Fruit fly (Drosophila melanogaster) whole organism, embryonic: ENCODE results near the gene Inx3.

ENCODE experiments used
- Adf1 ChIP-seq: fragments of 200-800 bp; sonication (Bioruptor generic); IDR thresholded peaks from 2 replicates; pipeline ENCODE4 v1.3.6; 2022; ENCODE audit warnings: missing biosample characterization, missing genetic modification characterization
- CG10321 ChIP-seq: fragments of 200-800 bp; sonication (Bioruptor generic); IDR thresholded peaks from 2 replicates; pipeline ENCODE4 v1.3.6; 2022; ENCODE audit warnings: missing biosample characterization, missing genetic modification characterization
- CG10431 ChIP-seq: fragments of 200-800 bp; sonication (Bioruptor generic); optimal IDR thresholded peaks from 3 replicates; lab custom pipeline; 2018; ENCODE audit warnings: missing biosample characterization, mild to moderate bottlenecking, missing genetic modification characterization
- CG11398 ChIP-seq: fragments of 200-800 bp; sonication (Bioruptor generic); optimal IDR thresholded peaks from 2 replicates; lab custom pipeline; 2016; ENCODE audit warnings: missing biosample characterization, missing genetic modification characterization
- CG11723 ChIP-seq: fragments of 200-800 bp; sonication (Bioruptor generic); optimal IDR thresholded peaks from 2 replicates; lab custom pipeline; 2017; ENCODE audit warnings: missing biosample characterization, mild to moderate bottlenecking, missing genetic modification characterization
- CG12104 ChIP-seq: fragments of 200-800 bp; sonication (Bioruptor generic); optimal IDR thresholded peaks from 3 replicates; lab custom pipeline; 2016; ENCODE audit warnings: missing biosample characterization, missing genetic modification characterization
- CG13624 ChIP-seq: fragments of 200-800 bp; sonication (Bioruptor generic); optimal IDR thresholded peaks from 2 replicates; lab custom pipeline; 2016; ENCODE audit warnings: missing biosample characterization, missing genetic modification characterization
- CG2199 ChIP-seq: fragments of 200-800 bp; sonication (Bioruptor generic); IDR thresholded peaks from 3 replicates; pipeline ENCODE4 v1.3.6; 2022; ENCODE audit warnings: missing biosample characterization, missing genetic modification characterization
- CG30020 ChIP-seq: fragments of 200-800 bp; optimal IDR thresholded peaks from 2 replicates; lab custom pipeline; 2019; ENCODE audit warnings: missing biosample characterization, mild to moderate bottlenecking, missing genetic modification characterization, moderate library complexity
- CG33557 ChIP-seq: fragments of 200-800 bp; sonication (Bioruptor generic); optimal IDR thresholded peaks from 2 replicates; lab custom pipeline; 2019; ENCODE audit warnings: missing biosample characterization, mild to moderate bottlenecking, missing genetic modification characterization, moderate library complexity
- CG34224 ChIP-seq: fragments of 200-800 bp; sonication (Bioruptor generic); IDR thresholded peaks from 3 replicates; pipeline ENCODE4 v1.3.6; 2022; ENCODE audit warnings: missing biosample characterization, missing genetic modification characterization; ENCODE audit not compliant: partially characterized antibody
- CG4282 ChIP-seq: fragments of 200-800 bp; sonication (Bioruptor generic); optimal IDR thresholded peaks from 2 replicates; lab custom pipeline; 2016; ENCODE audit warnings: missing biosample characterization, missing genetic modification characterization
- CG4360 ChIP-seq: fragments of 200-800 bp; sonication (Bioruptor generic); IDR thresholded peaks from 2 replicates; pipeline ENCODE4 v1.3.6; 2022; ENCODE audit warnings: missing biosample characterization, missing genetic modification characterization
- CG6813 ChIP-seq: fragments of 200-800 bp; sonication (Bioruptor generic); optimal IDR thresholded peaks from 2 replicates; lab custom pipeline; 2017; ENCODE audit warnings: missing biosample characterization, missing genetic modification characterization, mild to moderate bottlenecking, moderate library complexity, missing genetic modification reagents
- CG7963 ChIP-seq: fragments of 200-800 bp; sonication (Bioruptor generic); IDR thresholded peaks from 3 replicates; pipeline ENCODE4 v1.3.6; 2022; ENCODE audit warnings: missing biosample characterization, missing genetic modification characterization; ENCODE audit not compliant: partially characterized antibody
- CG8359 ChIP-seq: fragments of 200-800 bp; sonication (Bioruptor generic); optimal IDR thresholded peaks from 2 replicates; lab custom pipeline; 2017; ENCODE audit warnings: missing biosample characterization, mild to moderate bottlenecking, missing genetic modification characterization, borderline replicate concordance
- CG8924 ChIP-seq: fragments of 200-800 bp; optimal IDR thresholded peaks from 3 replicates; lab custom pipeline; 2019; ENCODE audit warnings: missing biosample characterization, mild to moderate bottlenecking, missing genetic modification characterization, moderate library complexity
- CG9876 ChIP-seq: fragments of 200-800 bp; sonication (Bioruptor generic); optimal IDR thresholded peaks from 2 replicates; lab custom pipeline; 2016; ENCODE audit warnings: missing biosample characterization, missing genetic modification characterization
- Dbx ChIP-seq: fragments of 200-800 bp; sonication (Bioruptor generic); IDR thresholded peaks from 3 replicates; pipeline ENCODE4 v1.3.6; 2022; ENCODE audit warnings: missing biosample characterization, missing genetic modification characterization
- Dfd ChIP-seq, 2 experiments: fragments of >200 bp; optimal IDR thresholded peaks; 2 replicates each; lab custom pipeline; 2017; ENCODE audit warnings: missing biosample characterization in 2 of 2, missing genetic modification characterization in 2 of 2
- Kr ChIP-seq: fragments of 200-800 bp; sonication (Bioruptor generic); optimal IDR thresholded peaks from 2 replicates; lab custom pipeline; 2017; ENCODE audit warnings: missing biosample characterization, mild to moderate bottlenecking, missing genetic modification characterization
- MESR4 ChIP-seq: fragments of 200-800 bp; sonication (Bioruptor generic); optimal IDR thresholded peaks from 2 replicates; lab custom pipeline; 2018; ENCODE audit warnings: missing biosample characterization, mild to moderate bottlenecking, missing genetic modification characterization, moderate library complexity
- Meics ChIP-seq: fragments of 200-800 bp; sonication (Bioruptor generic); optimal IDR thresholded peaks from 2 replicates; lab custom pipeline; 2017; ENCODE audit warnings: missing biosample characterization, mild to moderate bottlenecking, missing genetic modification characterization
- NFAT ChIP-seq: fragments of 200-800 bp; sonication (Bioruptor generic); IDR thresholded peaks from 2 replicates; pipeline ENCODE4 v1.3.6; 2022; ENCODE audit warnings: missing biosample characterization, missing genetic modification characterization
- Scr ChIP-seq: fragments of 200-800 bp; sonication (Bioruptor generic); IDR thresholded peaks from 2 replicates; pipeline ENCODE4 v1.3.6; 2022; ENCODE audit warnings: missing biosample characterization, missing genetic modification characterization; ENCODE audit not compliant: partially characterized antibody
- Sox100B ChIP-seq: fragments of 200-800 bp; sonication (Bioruptor generic); optimal IDR thresholded peaks from 3 replicates; lab custom pipeline; 2018; ENCODE audit warnings: missing biosample characterization, mild to moderate bottlenecking, missing genetic modification characterization
- Tbp ChIP-seq: fragments of >200 bp; optimal IDR thresholded peaks from 2 replicates; lab custom pipeline; 2018; ENCODE audit warnings: missing biosample characterization, missing genetic modification characterization
- YL-1 ChIP-seq: fragments of 200-800 bp; sonication (Bioruptor generic); optimal IDR thresholded peaks from 3 replicates; lab custom pipeline; 2017; ENCODE audit warnings: missing biosample characterization, mild to moderate bottlenecking, missing genetic modification characterization
- ab ChIP-seq: fragments of 200-800 bp; sonication (Bioruptor generic); optimal IDR thresholded peaks from 2 replicates; lab custom pipeline; 2016; ENCODE audit warnings: missing biosample characterization, missing genetic modification characterization
- ato ChIP-seq: fragments of 200-800 bp; sonication (Bioruptor generic); IDR thresholded peaks from 2 replicates; pipeline ENCODE4 v1.3.6; 2022; ENCODE audit warnings: missing biosample characterization, missing genetic modification characterization; ENCODE audit not compliant: partially characterized antibody
- bbx ChIP-seq: fragments of 200-800 bp; sonication (Bioruptor generic); IDR thresholded peaks from 2 replicates; pipeline ENCODE4 v1.3.6; 2022; ENCODE audit warnings: missing biosample characterization, missing genetic modification characterization; ENCODE audit not compliant: partially characterized antibody
- cas ChIP-seq: fragments of 200-800 bp; sonication (Bioruptor generic); IDR thresholded peaks from 2 replicates; pipeline ENCODE4 v1.3.6; 2022; ENCODE audit warnings: missing biosample characterization, missing genetic modification characterization
- cg ChIP-seq: fragments of 200-800 bp; sonication (Bioruptor generic); optimal IDR thresholded peaks from 3 replicates; lab custom pipeline; 2019; ENCODE audit warnings: missing biosample characterization, mild to moderate bottlenecking, missing genetic modification characterization, moderate library complexity
- chif ChIP-seq, 2 experiments: fragments of 200-800 bp; sonication (Bioruptor generic); optimal IDR thresholded peaks; 3 replicates each; lab custom pipeline; 2016; ENCODE audit warnings: missing biosample characterization in 2 of 2, missing genetic modification characterization in 2 of 2
- chn ChIP-seq: fragments of 200-800 bp; sonication (Bioruptor generic); optimal IDR thresholded peaks from 2 replicates; lab custom pipeline; 2016; ENCODE audit warnings: missing biosample characterization, missing genetic modification characterization
- croc ChIP-seq: fragments of 200-800 bp; sonication (Bioruptor generic); conservative IDR thresholded peaks from 3 replicates; pipeline ENCODE4 v1.3.6; 2022; ENCODE audit warnings: missing biosample characterization, missing genetic modification characterization
- dmrt11E ChIP-seq: fragments of 200-800 bp; sonication (Bioruptor generic); optimal IDR thresholded peaks from 3 replicates; lab custom pipeline; 2018; ENCODE audit warnings: missing biosample characterization, mild to moderate bottlenecking, missing genetic modification characterization, moderate library complexity
- eve ChIP-seq, 2 experiments: fragments of >200 bp; optimal IDR thresholded peaks; 2 replicates each; lab custom pipeline; 2017; ENCODE audit warnings: missing biosample characterization in 2 of 2, missing genetic modification characterization in 2 of 2
- eyg ChIP-seq: fragments of 200-800 bp; sonication (Bioruptor generic); optimal IDR thresholded peaks from 3 replicates; lab custom pipeline; 2016; ENCODE audit warnings: missing biosample characterization, missing genetic modification characterization
- inv ChIP-seq: fragments of 200-800 bp; sonication (Bioruptor generic); IDR thresholded peaks from 2 replicates; pipeline ENCODE4 v1.3.6; 2022; ENCODE audit warnings: missing biosample characterization, missing genetic modification characterization; ENCODE audit not compliant: partially characterized antibody
- jumu ChIP-seq: fragments of 200-800 bp; sonication (Bioruptor generic); optimal IDR thresholded peaks from 3 replicates; lab custom pipeline; 2016; ENCODE audit warnings: missing biosample characterization, missing genetic modification characterization
- kni ChIP-seq: fragments of 200-800 bp; sonication (Bioruptor generic); optimal IDR thresholded peaks from 3 replicates; lab custom pipeline; 2017; ENCODE audit warnings: mild to moderate bottlenecking, missing biosample characterization, missing genetic modification reagents, missing genetic modification characterization
- odd ChIP-seq: fragments of 200-800 bp; sonication (Bioruptor generic); optimal IDR thresholded peaks from 2 replicates; lab custom pipeline; 2017; ENCODE audit warnings: missing biosample characterization, mild to moderate bottlenecking, missing genetic modification characterization
- psq ChIP-seq: fragments of 200-800 bp; sonication (Bioruptor generic); optimal IDR thresholded peaks from 2 replicates; lab custom pipeline; 2017; ENCODE audit warnings: missing biosample characterization, missing genetic modification characterization
- pum ChIP-seq: fragments of 200-800 bp; sonication (Bioruptor generic); optimal IDR thresholded peaks from 2 replicates; lab custom pipeline; 2016; ENCODE audit warnings: missing biosample characterization, missing genetic modification characterization
- ro ChIP-seq: fragments of 200-800 bp; sonication (Bioruptor generic); IDR thresholded peaks from 2 replicates; pipeline ENCODE4 v1.3.6; 2022; ENCODE audit warnings: missing biosample characterization, missing genetic modification characterization
- sd ChIP-seq: fragments of 200-800 bp; sonication (Bioruptor generic); optimal IDR thresholded peaks from 3 replicates; lab custom pipeline; 2018; ENCODE audit warnings: missing biosample characterization, mild to moderate bottlenecking, missing genetic modification characterization, moderate library complexity
- sqz ChIP-seq: fragments of 200-800 bp; sonication (Bioruptor generic); optimal IDR thresholded peaks from 3 replicates; lab custom pipeline; 2018; ENCODE audit warnings: missing biosample characterization, mild to moderate bottlenecking, missing genetic modification characterization
- toy ChIP-seq: fragments of 200-800 bp; sonication (Bioruptor generic); IDR thresholded peaks from 2 replicates; pipeline ENCODE4 v1.3.6; 2022; ENCODE audit warnings: missing biosample characterization, missing genetic modification characterization
- yki ChIP-seq: fragments of >200 bp; optimal IDR thresholded peaks from 3 replicates; lab custom pipeline; 2018

Inx3 gene

dm6 chr3R:28831626-28832267 lies 27.6 kb downstream of the Inx3 start, which contains the start of gene WASp (continued):
- TF ChIP-seq dmrt11E (tag; lab: Kevin White, UChicago), result peak; percentile 51
- peak; percentile 89 for TF ChIP-seq YL-1 (GFP tag; lab: Kevin White, UChicago)
- no peak for TF ChIP-seq CG12104 (GFP tag; lab: Kevin White, UChicago)
- peak; percentile 71 for TF ChIP-seq jumu (GFP tag; lab: Kevin White, UChicago)
- TF ChIP-seq sd (tag; lab: Kevin White, UChicago), result no peak
- TF ChIP-seq CG33557 (GFP tag; lab: Kevin White, UChicago), result peak; percentile 46
- no peak for TF ChIP-seq cg (GFP tag; lab: Kevin White, UChicago)
- no peak for TF ChIP-seq Sox100B (GFP tag; lab: Kevin White, UChicago)
- no peak for TF ChIP-seq CG10431
- TF ChIP-seq CG11723 (GFP tag; lab: Kevin White, UChicago), result no peak
- TF ChIP-seq NFAT (GFP tag; lab: Robert Waterston, UW), result peak; percentile 62; the same call in 1 of the 2 replicates
- TF ChIP-seq kni (GFP tag; lab: Kevin White, UChicago), result no peak
- peak; percentile 75 for TF ChIP-seq chn (GFP tag; lab: Kevin White, UChicago)
- peak; percentile 49 for TF ChIP-seq CG8924 (tag; lab: Kevin White, UChicago)
- no peak for TF ChIP-seq CG4360 (GFP tag; lab: Robert Waterston, UW)
- TF ChIP-seq CG4282 (GFP tag; lab: Kevin White, UChicago), result peak; percentile 56
- TF ChIP-seq CG30020, result peak; percentile 93
- TF ChIP-seq cas (GFP tag; lab: Robert Waterston, UW), result peak; percentile 57; the same call in 1 of the 2 replicates
- peak; percentile 66 for TF ChIP-seq MESR4 (GFP tag; lab: Kevin White, UChicago)
- no peak for TF ChIP-seq odd
- peak; percentile 42; the same call in 1 of the 2 replicates for TF ChIP-seq ato (GFP tag; lab: Robert Waterston, UW)
- no peak for TF ChIP-seq sqz (GFP tag; lab: Kevin White, UChicago)
- peak; percentile 47 for TF ChIP-seq eyg (GFP tag; lab: Kevin White, UChicago)
- TF ChIP-seq CG13624 (GFP tag; lab: Kevin White, UChicago), result peak; percentile 85
- TF ChIP-seq Scr (GFP tag; lab: Robert Waterston, UW), result peak; percentile 64
- TF ChIP-seq CG8359, result peak; percentile 30
- TF ChIP-seq chif (GFP tag; optimal IDR thresholded peaks at IDR 0.05; lab: Kevin White, UChicago), result peak; percentile 54 to 75
- no peak for TF ChIP-seq croc
- 0 out of 2 replicates have a peak, but pooled peaks have one; percentile 19 for TF ChIP-seq toy (GFP tag; lab: Robert Waterston, UW)
- no peak for TF ChIP-seq CG10321 (GFP tag; lab: Robert Waterston, UW)
- TF ChIP-seq yki (lab: Kevin White, UChicago), result no peak
- TF ChIP-seq Dbx (GFP tag; lab: Robert Waterston, UW), result peak; percentile 52; the same call in 1 of the 3 replicates
- no peak for TF ChIP-seq ro (GFP tag; lab: Robert Waterston, UW)
- TF ChIP-seq CG6813 (GFP tag; lab: Kevin White, UChicago), result peak; percentile 63
- TF ChIP-seq eve (GFP tag; optimal IDR thresholded peaks at IDR 0.05; lab: Kevin White, UChicago), result no peak
- TF ChIP-seq CG34224 (GFP tag; lab: Robert Waterston, UW), result peak; percentile 32; the same call in 1 of the 3 replicates
- no peak for TF ChIP-seq ab
- TF ChIP-seq Dfd (GFP tag; optimal IDR thresholded peaks at IDR 0.05; lab: Kevin White, UChicago), result no peak
- no peak for TF ChIP-seq Tbp
- TF ChIP-seq psq, result no peak
- TF ChIP-seq inv, result peak; percentile 41; the same call in 1 of the 2 replicates
- no peak for TF ChIP-seq CG7963 (GFP tag; lab: Robert Waterston, UW)
- peak; percentile 57 for TF ChIP-seq bbx (GFP tag; lab: Robert Waterston, UW)
- TF ChIP-seq Kr, result no peak
- peak; percentile 55 for TF ChIP-seq pum (GFP tag; lab: Kevin White, UChicago)
- peak; percentile 65 for TF ChIP-seq CG11398 (GFP tag; lab: Kevin White, UChicago)
- TF ChIP-seq CG9876 (GFP tag; lab: Kevin White, UChicago), result peak; percentile 70
- 0 out of 3 replicates have a peak, but pooled peaks have one; percentile 53 for TF ChIP-seq CG2199
- TF ChIP-seq Adf1, result no peak
- TF ChIP-seq Meics (GFP tag; lab: Kevin White, UChicago), result peak; percentile 78
